Fruit fly (Drosophila melanogaster) whole organism, embryonic: ENCODE measurements around the gene roq.

Experiments
- Ada2b ChIP-seq: fragments of 200-800 bp; sonication (Bioruptor generic); IDR thresholded peaks from 2 replicates; pipeline ENCODE4 v1.3.6; 2022; ENCODE audit warnings: missing biosample characterization, missing genetic modification characterization
- Awh ChIP-seq: fragments of 200-800 bp; sonication (Bioruptor generic); IDR thresholded peaks from 2 replicates; pipeline ENCODE4, ENCODE4 v1.3.6; 2022; ENCODE audit warnings: missing biosample characterization, missing genetic modification characterization
- B-H2 ChIP-seq: fragments of 200-800 bp; sonication (Bioruptor generic); optimal IDR thresholded peaks from 2 replicates; lab custom pipeline; 2018; ENCODE audit warnings: missing biosample characterization, mild to moderate bottlenecking, missing genetic modification characterization
- CG10431 ChIP-seq: fragments of 200-800 bp; sonication (Bioruptor generic); optimal IDR thresholded peaks from 3 replicates; lab custom pipeline; 2018; ENCODE audit warnings: missing biosample characterization, mild to moderate bottlenecking, missing genetic modification characterization
- CG10654 ChIP-seq: fragments of 200-800 bp; sonication (Bioruptor generic); optimal IDR thresholded peaks from 2 replicates; lab custom pipeline; 2016; ENCODE audit warnings: missing biosample characterization, missing genetic modification characterization
- CG11456 ChIP-seq: fragments of 200-800 bp; sonication (Bioruptor generic); IDR thresholded peaks from 3 replicates; pipeline ENCODE4 v1.3.6; 2022; ENCODE audit warnings: missing biosample characterization, missing genetic modification characterization
- CG11560 ChIP-seq: fragments of 200-800 bp; sonication (Bioruptor generic); IDR thresholded peaks from 3 replicates; pipeline ENCODE4 v1.3.6; 2022; ENCODE audit warnings: missing biosample characterization, missing genetic modification characterization
- CG13424 ChIP-seq: fragments of 200-800 bp; sonication (Bioruptor generic); optimal IDR thresholded peaks from 2 replicates; lab custom pipeline; 2019; ENCODE audit warnings: missing biosample characterization, mild to moderate bottlenecking, missing genetic modification characterization, moderate library complexity
- CG1603 ChIP-seq: fragments of 200-800 bp; sonication (Bioruptor generic); optimal IDR thresholded peaks from 2 replicates; lab custom pipeline; 2019; ENCODE audit warnings: missing biosample characterization, mild to moderate bottlenecking, missing genetic modification characterization, moderate library complexity
- CG17385 ChIP-seq: fragments of 200-800 bp; sonication (Bioruptor generic); optimal IDR thresholded peaks from 3 replicates; lab custom pipeline; 2018; ENCODE audit warnings: missing biosample characterization, mild to moderate bottlenecking, missing genetic modification characterization
- CG31224 ChIP-seq: fragments of 200-800 bp; sonication (Bioruptor generic); IDR thresholded peaks from 2 replicates; pipeline ENCODE4 v1.3.6; 2022; ENCODE audit warnings: missing biosample characterization, missing genetic modification characterization
- CG31388 ChIP-seq: fragments of 200-800 bp; sonication (Bioruptor generic); optimal IDR thresholded peaks from 2 replicates; lab custom pipeline; 2016; ENCODE audit warnings: missing biosample characterization, missing genetic modification characterization
- CG4282 ChIP-seq: fragments of 200-800 bp; sonication (Bioruptor generic); optimal IDR thresholded peaks from 2 replicates; lab custom pipeline; 2016; ENCODE audit warnings: missing biosample characterization, missing genetic modification characterization
- CG4424 ChIP-seq: fragments of 200-800 bp; sonication (Bioruptor generic); optimal IDR thresholded peaks from 3 replicates; lab custom pipeline; 2016; ENCODE audit warnings: missing biosample characterization, missing genetic modification characterization
- CG6175 ChIP-seq: fragments of 200-800 bp; sonication (Bioruptor generic); IDR thresholded peaks from 3 replicates; pipeline ENCODE4 v1.3.6; 2022; ENCODE audit warnings: missing biosample characterization, missing genetic modification characterization
- CG6854 ChIP-seq: fragments of 200-800 bp; sonication (Bioruptor generic); optimal IDR thresholded peaks from 3 replicates; lab custom pipeline; 2017; ENCODE audit warnings: missing biosample characterization, mild to moderate bottlenecking, missing genetic modification characterization
- CG7357 ChIP-seq: fragments of 200-800 bp; sonication (Bioruptor generic); IDR thresholded peaks from 3 replicates; pipeline ENCODE4 v1.3.6; 2022; ENCODE audit warnings: missing biosample characterization, missing genetic modification characterization
- CG8089 ChIP-seq: fragments of 200-800 bp; sonication (Bioruptor generic); optimal IDR thresholded peaks from 3 replicates; lab custom pipeline; 2016; ENCODE audit warnings: missing biosample characterization, missing genetic modification characterization
- CHES-1-like ChIP-seq: fragments of 200-800 bp; sonication (Bioruptor generic); optimal IDR thresholded peaks from 2 replicates; lab custom pipeline; 2016; ENCODE audit warnings: missing biosample characterization, missing genetic modification characterization
- D ChIP-seq, 2 experiments: fragments of 200-800 bp in 1 of 2; fragments of >200 bp in 1 of 2; sonication (Bioruptor generic) in 1 of 2; optimal IDR thresholded peaks; 2 replicates in 1 of 2; 3 replicates in 1 of 2; lab custom pipeline; 2017; ENCODE audit warnings: mild to moderate bottlenecking in 1 of 2, missing biosample characterization in 1 of 2, missing genetic modification characterization in 1 of 2, missing genetic modification reagents in 1 of 2
- Dll ChIP-seq: fragments of 200-800 bp; sonication (Bioruptor generic); IDR thresholded peaks from 4 replicates; pipeline ENCODE4 v1.3.6; 2022; ENCODE audit warnings: missing biosample characterization, missing genetic modification characterization; ENCODE audit not compliant: partially characterized antibody
- ERR ChIP-seq: fragments of 200-800 bp; sonication (Bioruptor generic); optimal IDR thresholded peaks from 2 replicates; lab custom pipeline; 2016; ENCODE audit warnings: missing biosample characterization, missing genetic modification characterization
- Fer3 ChIP-seq: fragments of 200-800 bp; sonication (Bioruptor generic); optimal IDR thresholded peaks from 2 replicates; lab custom pipeline; 2018; ENCODE audit warnings: missing biosample characterization, mild to moderate bottlenecking, missing genetic modification characterization, moderate library complexity
- Hey ChIP-seq: fragments of 200-800 bp; sonication (Bioruptor generic); optimal IDR thresholded peaks from 3 replicates; lab custom pipeline; 2018; ENCODE audit warnings: missing biosample characterization, mild to moderate bottlenecking, missing genetic modification characterization
- Hmx ChIP-seq: fragments of 200-800 bp; sonication (Bioruptor generic); optimal IDR thresholded peaks from 2 replicates; lab custom pipeline; 2016; ENCODE audit warnings: missing biosample characterization, missing genetic modification characterization
- Hsf ChIP-seq: fragments of 200-800 bp; sonication (Bioruptor generic); optimal IDR thresholded peaks from 3 replicates; lab custom pipeline; 2016; ENCODE audit warnings: missing biosample characterization, missing genetic modification characterization
- Mad ChIP-seq: fragments of 200-800 bp; sonication (Bioruptor generic); optimal IDR thresholded peaks from 2 replicates; lab custom pipeline; 2016; ENCODE audit warnings: missing biosample characterization, missing genetic modification characterization
- NC2β ChIP-seq: fragments of 200-800 bp; sonication (Bioruptor generic); optimal IDR thresholded peaks from 2 replicates; lab custom pipeline; 2016; ENCODE audit warnings: missing biosample characterization, missing genetic modification characterization
- NFAT ChIP-seq: fragments of 200-800 bp; sonication (Bioruptor generic); IDR thresholded peaks from 2 replicates; pipeline ENCODE4 v1.3.6; 2022; ENCODE audit warnings: missing biosample characterization, missing genetic modification characterization
- Neu2 ChIP-seq: fragments of 200-800 bp; sonication (Bioruptor generic); optimal IDR thresholded peaks from 3 replicates; lab custom pipeline; 2016; ENCODE audit warnings: missing biosample characterization, missing genetic modification characterization, borderline replicate concordance
- Nf-YA ChIP-seq: fragments of 200-800 bp; sonication (Bioruptor generic); IDR thresholded peaks from 2 replicates; pipeline ENCODE4 v1.3.6; 2022; ENCODE audit warnings: missing biosample characterization, missing genetic modification characterization
- Optix ChIP-seq: fragments of 200-800 bp; sonication (Bioruptor generic); IDR thresholded peaks from 3 replicates; pipeline ENCODE4 v1.3.6; 2022; ENCODE audit warnings: missing biosample characterization, missing genetic modification characterization
- Ptx1 ChIP-seq: fragments of 200-800 bp; sonication (Bioruptor generic); IDR thresholded peaks from 2 replicates; pipeline ENCODE4 v1.3.6; 2022; ENCODE audit warnings: missing biosample characterization, missing genetic modification characterization
- Ssrp ChIP-seq: fragments of 200-800 bp; sonication (Bioruptor generic); optimal IDR thresholded peaks from 2 replicates; lab custom pipeline; 2018; ENCODE audit warnings: missing biosample characterization, mild to moderate bottlenecking, missing genetic modification characterization, moderate library complexity
- al ChIP-seq: fragments of 200-800 bp; sonication (Bioruptor generic); IDR thresholded peaks from 2 replicates; pipeline ENCODE4 v1.3.6; 2022; ENCODE audit warnings: missing biosample characterization, missing genetic modification characterization
- amos ChIP-seq: fragments of 200-800 bp; sonication (Bioruptor generic); IDR thresholded peaks from 2 replicates; pipeline ENCODE4 v1.3.6; 2022; ENCODE audit warnings: missing biosample characterization, missing genetic modification characterization; ENCODE audit not compliant: partially characterized antibody
- ash1 ChIP-seq: fragments of 200-800 bp; sonication (Bioruptor generic); optimal IDR thresholded peaks from 2 replicates; lab custom pipeline; 2018; ENCODE audit warnings: missing biosample characterization, mild to moderate bottlenecking, missing genetic modification characterization
- bab2 ChIP-seq: fragments of 200-800 bp; sonication (Bioruptor generic); optimal IDR thresholded peaks from 2 replicates; lab custom pipeline; 2016; ENCODE audit warnings: missing biosample characterization, missing genetic modification characterization
- corto ChIP-seq: fragments of 200-800 bp; sonication (Bioruptor generic); optimal IDR thresholded peaks from 2 replicates; lab custom pipeline; 2016; ENCODE audit warnings: missing biosample characterization, mild to moderate bottlenecking, missing genetic modification characterization, moderate library complexity
- emc ChIP-seq: fragments of 200-800 bp; sonication (Bioruptor generic); optimal IDR thresholded peaks from 2 replicates; lab custom pipeline; 2016; ENCODE audit warnings: missing biosample characterization, missing genetic modification characterization
- fd64A ChIP-seq: fragments of 200-800 bp; sonication (Bioruptor generic); optimal IDR thresholded peaks from 3 replicates; lab custom pipeline; 2018; ENCODE audit warnings: missing biosample characterization, mild to moderate bottlenecking, missing genetic modification characterization
- gcm ChIP-seq: fragments of 200-800 bp; sonication (Bioruptor generic); optimal IDR thresholded peaks from 2 replicates; lab custom pipeline; 2019; ENCODE audit warnings: missing biosample characterization, mild to moderate bottlenecking, missing genetic modification characterization, moderate library complexity
- gcm2 ChIP-seq: fragments of 200-800 bp; sonication (Bioruptor generic); optimal IDR thresholded peaks from 2 replicates; lab custom pipeline; 2016; ENCODE audit warnings: missing biosample characterization, missing genetic modification characterization
- gfzf ChIP-seq: fragments of 200-800 bp; sonication (Bioruptor generic); optimal IDR thresholded peaks from 2 replicates; lab custom pipeline; 2016; ENCODE audit warnings: missing biosample characterization, mild to moderate bottlenecking, missing genetic modification characterization, moderate library complexity
- ind ChIP-seq: fragments of 200-800 bp; sonication (Bioruptor generic); optimal IDR thresholded peaks from 3 replicates; lab custom pipeline; 2016; ENCODE audit warnings: missing biosample characterization, missing genetic modification characterization
- jumu ChIP-seq: fragments of 200-800 bp; sonication (Bioruptor generic); optimal IDR thresholded peaks from 3 replicates; lab custom pipeline; 2016; ENCODE audit warnings: missing biosample characterization, missing genetic modification characterization
- lola ChIP-seq, 3 experiments: fragments of >200 bp in 2 of 3; fragments of 200-800 bp in 1 of 3; sonication (Bioruptor generic) in 1 of 3; optimal IDR thresholded peaks; 2 replicates each; lab custom pipeline; 2017 to 2019; ENCODE audit warnings: missing biosample characterization in 3 of 3, missing genetic modification characterization in 3 of 3, mild to moderate bottlenecking in 1 of 3, moderate library complexity in 1 of 3
- otp ChIP-seq: fragments of 200-800 bp; sonication (Bioruptor generic); IDR thresholded peaks from 3 replicates; pipeline ENCODE4, ENCODE4 v1.3.6; 2022; ENCODE audit warnings: missing biosample characterization, missing genetic modification characterization
- tin ChIP-seq: fragments of 200-800 bp; sonication (Bioruptor generic); optimal IDR thresholded peaks from 3 replicates; lab custom pipeline; 2016; ENCODE audit warnings: missing biosample characterization, missing genetic modification characterization
- wor ChIP-seq: fragments of 200-800 bp; sonication (Bioruptor generic); IDR thresholded peaks from 2 replicates; pipeline ENCODE4 v1.3.6; 2022; ENCODE audit warnings: missing biosample characterization, missing genetic modification characterization
- zf30C ChIP-seq: fragments of 200-800 bp; sonication (Bioruptor generic); optimal IDR thresholded peaks from 3 replicates; lab custom pipeline; 2018; ENCODE audit warnings: missing biosample characterization, mild to moderate bottlenecking, missing genetic modification characterization

The roq gene

dm6 chr3L:16380770-16381169 is 2.4 kb upstream of the roq start (continued):
- no peak for TF ChIP-seq D (optimal IDR thresholded peaks at IDR 0.05; lab: Kevin White, UChicago)
- peak; percentile 58 for TF ChIP-seq D (GFP tag; optimal IDR thresholded peaks at IDR 0.05; lab: Kevin White, UChicago)
- peak; percentile 61 for TF ChIP-seq bab2 (GFP tag; lab: Kevin White, UChicago)
- TF ChIP-seq Hmx (GFP tag; lab: Kevin White, UChicago) = peak; percentile 5
- TF ChIP-seq CG11560 (tag; lab: Robert Waterston, UW) = no peak
- peak; percentile 59 for TF ChIP-seq Ssrp (tag; lab: Kevin White, UChicago)
- peak; percentile 42 for TF ChIP-seq CG31224 (GFP tag; lab: Robert Waterston, UW)
- TF ChIP-seq CG17385 (GFP tag; lab: Kevin White, UChicago) = peak; percentile 78
- peak; percentile 63 for TF ChIP-seq Ptx1
- no peak for TF ChIP-seq Dll (GFP tag; lab: Robert Waterston, UW)
- peak; percentile 30 for TF ChIP-seq CG10654 (GFP tag; lab: Kevin White, UChicago)
- TF ChIP-seq otp = no peak
- TF ChIP-seq Optix (GFP tag; lab: Robert Waterston, UW) = no peak; the same call in 2 of the 3 replicates
- no peak for TF ChIP-seq CG6175 (GFP tag; lab: Robert Waterston, UW)
- TF ChIP-seq Nf-YA = no peak
- TF ChIP-seq ash1 (GFP tag; lab: Kevin White, UChicago) = no peak
- peak; percentile 70 for TF ChIP-seq Hsf (GFP tag; lab: Kevin White, UChicago)
- peak; percentile 50 for TF ChIP-seq CHES-1-like
- no peak for TF ChIP-seq gcm2 (GFP tag; lab: Kevin White, UChicago)
- TF ChIP-seq corto (GFP tag; lab: Kevin White, UChicago) = no peak
- no peak for TF ChIP-seq CG4282 (GFP tag; lab: Kevin White, UChicago)
- peak; percentile 14 for TF ChIP-seq NC2β (GFP tag; lab: Kevin White, UChicago)
- TF ChIP-seq amos = no peak
- TF ChIP-seq CG7357 (GFP tag; lab: Robert Waterston, UW) = no peak
- no peak for TF ChIP-seq Hey (tag; lab: Kevin White, UChicago)
- no peak for TF ChIP-seq Mad
- TF ChIP-seq Ada2b (GFP tag; lab: Robert Waterston, UW) = 0 out of 2 replicates have a peak, but pooled peaks have one; percentile 36
- no peak for TF ChIP-seq CG10431
- no peak for TF ChIP-seq gfzf
- TF ChIP-seq ind (GFP tag; lab: Kevin White, UChicago) = peak; percentile 76
- peak; percentile 57 for TF ChIP-seq jumu (GFP tag; lab: Kevin White, UChicago)
- TF ChIP-seq CG11456 = no peak
- TF ChIP-seq Awh (GFP tag; lab: Robert Waterston, UW) = no peak
- peak; percentile 78 for TF ChIP-seq CG1603 (tag; lab: Kevin White, UChicago)
- peak; percentile 79 for TF ChIP-seq CG13424
- peak in 1 of 3 experiments; percentile 59 for TF ChIP-seq lola (GFP tag; optimal IDR thresholded peaks at IDR 0.05; lab: Kevin White, UChicago)
- TF ChIP-seq wor = peak; percentile 43; the same call in 1 of the 2 replicates
- TF ChIP-seq zf30C (GFP tag; lab: Kevin White, UChicago) = no peak
- TF ChIP-seq B-H2 (GFP tag; lab: Kevin White, UChicago) = peak; percentile 62
- no peak for TF ChIP-seq CG31388 (GFP tag; lab: Kevin White, UChicago)
- peak; percentile 69 for TF ChIP-seq CG6854
- TF ChIP-seq gcm (GFP tag; lab: Kevin White, UChicago) = peak; percentile 59
- TF ChIP-seq CG8089 (GFP tag; lab: Kevin White, UChicago) = peak; percentile 58
- TF ChIP-seq Neu2 (GFP tag; lab: Kevin White, UChicago) = no peak
- TF ChIP-seq al (GFP tag; lab: Robert Waterston, UW) = peak; percentile 58
- TF ChIP-seq emc (GFP tag; lab: Kevin White, UChicago) = no peak
- TF ChIP-seq Fer3 = peak; percentile 81
- TF ChIP-seq ERR = no peak
- peak; percentile 52 for TF ChIP-seq CG4424 (GFP tag; lab: Kevin White, UChicago)
- TF ChIP-seq NFAT (GFP tag; lab: Robert Waterston, UW) = peak; percentile 38; the same call in 1 of the 2 replicates
- TF ChIP-seq fd64A (GFP tag; lab: Kevin White, UChicago) = peak; percentile 23
- peak; percentile 63 for TF ChIP-seq tin (GFP tag; lab: Kevin White, UChicago)
